Fruit fly (Drosophila melanogaster) whole organism, embryonic: ENCODE data around the gene Smu1.
A peak's percentile ranks its signal among the peaks of the same experiment; 100 is the strongest.

ENCODE experiments used
- Ada2b ChIP-seq: fragments of 200-800 bp; sonication (Bioruptor generic); IDR thresholded peaks from 2 replicates; pipeline ENCODE4 v1.3.6; 2022; ENCODE audit warnings: missing biosample characterization, missing genetic modification characterization
- Antp ChIP-seq: fragments of 200-800 bp; sonication (Bioruptor generic); optimal IDR thresholded peaks from 3 replicates; lab custom pipeline; 2016; ENCODE audit warnings: missing biosample characterization, missing genetic modification characterization
- Bgb ChIP-seq: fragments of 200-800 bp; sonication (Bioruptor generic); IDR thresholded peaks from 2 replicates; pipeline ENCODE4 v1.3.6; 2022; ENCODE audit warnings: missing biosample characterization, missing genetic modification characterization; ENCODE audit not compliant: partially characterized antibody
- CG11085 ChIP-seq: fragments of 200-800 bp; sonication (Bioruptor generic); IDR thresholded peaks from 2 replicates; pipeline ENCODE4 v1.3.6; 2022; ENCODE audit warnings: missing biosample characterization, missing genetic modification characterization
- CG11398 ChIP-seq: fragments of 200-800 bp; sonication (Bioruptor generic); optimal IDR thresholded peaks from 2 replicates; lab custom pipeline; 2016; ENCODE audit warnings: missing biosample characterization, missing genetic modification characterization
- CG12391 ChIP-seq: fragments of 200-800 bp; sonication (Bioruptor generic); optimal IDR thresholded peaks from 3 replicates; lab custom pipeline; 2018; ENCODE audit warnings: missing biosample characterization, mild to moderate bottlenecking, missing genetic modification characterization, moderate library complexity
- CG12659 ChIP-seq: fragments of 200-800 bp; sonication (Bioruptor generic); optimal IDR thresholded peaks from 3 replicates; lab custom pipeline; 2017; ENCODE audit warnings: mild to moderate bottlenecking, missing biosample characterization, missing genetic modification reagents, missing genetic modification characterization
- CG13287 ChIP-seq: fragments of 200-800 bp; sonication (Bioruptor generic); IDR thresholded peaks from 2 replicates; pipeline ENCODE4 v1.3.6; 2022; ENCODE audit warnings: missing biosample characterization, missing genetic modification characterization; ENCODE audit not compliant: partially characterized antibody
- CG14710 ChIP-seq: fragments of 200-800 bp; sonication (Bioruptor generic); optimal IDR thresholded peaks from 3 replicates; lab custom pipeline; 2019; ENCODE audit warnings: missing biosample characterization, mild to moderate bottlenecking, missing genetic modification characterization, moderate library complexity
- CG18476 ChIP-seq: fragments of 200-800 bp; sonication (Bioruptor generic); optimal IDR thresholded peaks from 2 replicates; lab custom pipeline; 2016; ENCODE audit warnings: missing biosample characterization, mild to moderate bottlenecking, missing genetic modification characterization
- CG2875 ChIP-seq: fragments of 200-800 bp; sonication (Bioruptor generic); optimal IDR thresholded peaks from 2 replicates; lab custom pipeline; 2017; ENCODE audit warnings: missing biosample characterization, mild to moderate bottlenecking, missing genetic modification characterization, missing genetic modification reagents
- CG3995 ChIP-seq: fragments of 200-800 bp; sonication (Bioruptor generic); optimal IDR thresholded peaks from 3 replicates; lab custom pipeline; 2016; ENCODE audit warnings: missing biosample characterization, missing genetic modification characterization
- CG6791 ChIP-seq: fragments of 200-800 bp; sonication (Bioruptor generic); IDR thresholded peaks from 3 replicates; pipeline ENCODE4 v1.3.6; 2022; ENCODE audit warnings: missing biosample characterization, missing genetic modification characterization; ENCODE audit not compliant: partially characterized antibody
- CG7839 ChIP-seq: fragments of 200-800 bp; sonication (Bioruptor generic); optimal IDR thresholded peaks from 3 replicates; lab custom pipeline; 2018; ENCODE audit warnings: missing biosample characterization, mild to moderate bottlenecking, missing genetic modification characterization, moderate library complexity
- CG7928 ChIP-seq: fragments of 200-800 bp; sonication (Bioruptor generic); optimal IDR thresholded peaks from 2 replicates; lab custom pipeline; 2017; ENCODE audit warnings: missing biosample characterization, mild to moderate bottlenecking, missing genetic modification characterization
- CTCF ChIP-seq: fragments of 200-800 bp; sonication (Bioruptor generic); optimal IDR thresholded peaks from 2 replicates; lab custom pipeline; 2017; ENCODE audit warnings: missing biosample characterization, mild to moderate bottlenecking, missing genetic modification characterization, moderate library complexity
- Dll ChIP-seq: fragments of 200-800 bp; sonication (Bioruptor generic); IDR thresholded peaks from 4 replicates; pipeline ENCODE4 v1.3.6; 2022; ENCODE audit warnings: missing biosample characterization, missing genetic modification characterization; ENCODE audit not compliant: partially characterized antibody
- Doc2 ChIP-seq: fragments of 200-800 bp; sonication (Bioruptor generic); IDR thresholded peaks from 2 replicates; pipeline ENCODE4 v1.3.6; 2022; ENCODE audit warnings: missing biosample characterization, missing genetic modification characterization
- Drgx ChIP-seq: fragments of 200-800 bp; sonication (Bioruptor generic); IDR thresholded peaks from 2 replicates; pipeline ENCODE4 v1.3.6; 2022; ENCODE audit warnings: missing biosample characterization, missing genetic modification characterization
- E2f1 ChIP-seq: fragments of 200-800 bp; sonication (Bioruptor generic); IDR thresholded peaks from 2 replicates; pipeline ENCODE4 v1.3.6; 2022; ENCODE audit warnings: missing biosample characterization, missing genetic modification characterization
- E2f2 ChIP-seq: fragments of 200-800 bp; sonication (Bioruptor generic); IDR thresholded peaks from 2 replicates; pipeline ENCODE4 v1.3.6; 2022; ENCODE audit warnings: missing biosample characterization, missing genetic modification characterization
- MBD-R2 ChIP-seq: fragments of 200-800 bp; sonication (Bioruptor generic); IDR thresholded peaks from 2 replicates; pipeline ENCODE4 v1.3.6; 2022; ENCODE audit warnings: missing biosample characterization, missing genetic modification characterization
- Max ChIP-seq: fragments of 200-800 bp; sonication (Bioruptor generic); optimal IDR thresholded peaks from 2 replicates; lab custom pipeline; 2016; ENCODE audit warnings: missing biosample characterization, mild to moderate bottlenecking, missing genetic modification characterization
- Med ChIP-seq: fragments of 200-800 bp; sonication (Bioruptor generic); peaks from one replicate; lab custom pipeline; 2016; ENCODE audit warnings: missing biosample characterization, missing genetic modification characterization, mild to moderate bottlenecking, inconsistent platforms, moderate library complexity
- Meics ChIP-seq: fragments of 200-800 bp; sonication (Bioruptor generic); optimal IDR thresholded peaks from 2 replicates; lab custom pipeline; 2017; ENCODE audit warnings: missing biosample characterization, mild to moderate bottlenecking, missing genetic modification characterization
- NC2α ChIP-seq: fragments of 200-800 bp; sonication (Bioruptor generic); optimal IDR thresholded peaks from 2 replicates; lab custom pipeline; 2016; ENCODE audit warnings: missing biosample characterization, missing genetic modification characterization
- NFAT ChIP-seq: fragments of 200-800 bp; sonication (Bioruptor generic); IDR thresholded peaks from 2 replicates; pipeline ENCODE4 v1.3.6; 2022; ENCODE audit warnings: missing biosample characterization, missing genetic modification characterization
- Oaz ChIP-seq: fragments of 200-800 bp; sonication (Bioruptor generic); IDR thresholded peaks from 2 replicates; pipeline ENCODE4 v1.3.6; 2022; ENCODE audit warnings: missing biosample characterization, missing genetic modification characterization
- Opbp ChIP-seq: fragments of 200-800 bp; sonication (Bioruptor generic); IDR thresholded peaks from 3 replicates; pipeline ENCODE4 v1.3.6; 2022; ENCODE audit warnings: missing biosample characterization, missing genetic modification characterization; ENCODE audit not compliant: partially characterized antibody
- Rx ChIP-seq: fragments of 200-800 bp; sonication (Bioruptor generic); IDR thresholded peaks from 2 replicates; pipeline ENCODE4 v1.3.6; 2022; ENCODE audit warnings: missing biosample characterization, missing genetic modification characterization
- Xbp1 ChIP-seq: fragments of 200-800 bp; sonication (Bioruptor generic); optimal IDR thresholded peaks from 3 replicates; lab custom pipeline; 2016; ENCODE audit warnings: missing biosample characterization, mild to moderate bottlenecking, missing genetic modification characterization
- YL-1 ChIP-seq: fragments of 200-800 bp; sonication (Bioruptor generic); optimal IDR thresholded peaks from 3 replicates; lab custom pipeline; 2017; ENCODE audit warnings: missing biosample characterization, mild to moderate bottlenecking, missing genetic modification characterization
- amos ChIP-seq: fragments of 200-800 bp; sonication (Bioruptor generic); IDR thresholded peaks from 2 replicates; pipeline ENCODE4 v1.3.6; 2022; ENCODE audit warnings: missing biosample characterization, missing genetic modification characterization; ENCODE audit not compliant: partially characterized antibody
- ase ChIP-seq: fragments of 200-800 bp; sonication (Bioruptor generic); IDR thresholded peaks from 3 replicates; pipeline ENCODE4 v1.3.6; 2022; ENCODE audit warnings: missing biosample characterization, missing genetic modification characterization
- ash1 ChIP-seq: fragments of 200-800 bp; sonication (Bioruptor generic); optimal IDR thresholded peaks from 2 replicates; lab custom pipeline; 2018; ENCODE audit warnings: missing biosample characterization, mild to moderate bottlenecking, missing genetic modification characterization
- btn ChIP-seq: fragments of 200-800 bp; sonication (Bioruptor generic); optimal IDR thresholded peaks from 2 replicates; lab custom pipeline; 2016; ENCODE audit warnings: missing biosample characterization, missing genetic modification characterization
- cg ChIP-seq: fragments of 200-800 bp; sonication (Bioruptor generic); optimal IDR thresholded peaks from 3 replicates; lab custom pipeline; 2019; ENCODE audit warnings: missing biosample characterization, mild to moderate bottlenecking, missing genetic modification characterization, moderate library complexity
- fd3F ChIP-seq: fragments of 200-800 bp; sonication (Bioruptor generic); optimal IDR thresholded peaks from 2 replicates; lab custom pipeline; 2018; ENCODE audit warnings: missing biosample characterization, mild to moderate bottlenecking, missing genetic modification characterization, moderate library complexity
- gsb-n ChIP-seq: fragments of 200-800 bp; sonication (Bioruptor generic); optimal IDR thresholded peaks from 3 replicates; lab custom pipeline; 2018; ENCODE audit warnings: missing biosample characterization, mild to moderate bottlenecking, missing genetic modification characterization
- insv ChIP-seq, 2 experiments: fragments of 200-800 bp; sonication (Bioruptor generic); optimal IDR thresholded peaks; 3 replicates each; lab custom pipeline; 2016 to 2018; ENCODE audit warnings: missing biosample characterization in 2 of 2, missing genetic modification characterization in 2 of 2
- nau ChIP-seq: fragments of 200-800 bp; sonication (Bioruptor generic); optimal IDR thresholded peaks from 3 replicates; lab custom pipeline; 2017; ENCODE audit warnings: missing biosample characterization, mild to moderate bottlenecking, missing genetic modification characterization, missing genetic modification reagents
- nerfin-2 ChIP-seq: fragments of 200-800 bp; sonication (Bioruptor generic); IDR thresholded peaks from 2 replicates; pipeline ENCODE4 v1.3.6; 2022; ENCODE audit warnings: missing biosample characterization, missing genetic modification characterization; ENCODE audit not compliant: partially characterized antibody
- onecut ChIP-seq: fragments of 200-800 bp; sonication (Bioruptor generic); IDR thresholded peaks from 2 replicates; pipeline ENCODE4 v1.3.6; 2022; ENCODE audit warnings: missing biosample characterization, missing genetic modification characterization
- org-1 ChIP-seq: fragments of 200-800 bp; sonication (Bioruptor generic); optimal IDR thresholded peaks from 2 replicates; lab custom pipeline; 2017; ENCODE audit warnings: missing biosample characterization, missing genetic modification characterization
- pb ChIP-seq: fragments of 200-800 bp; sonication (Bioruptor generic); optimal IDR thresholded peaks from 3 replicates; lab custom pipeline; 2016; ENCODE audit warnings: missing biosample characterization, missing genetic modification characterization
- sqz ChIP-seq: fragments of 200-800 bp; sonication (Bioruptor generic); optimal IDR thresholded peaks from 3 replicates; lab custom pipeline; 2018; ENCODE audit warnings: missing biosample characterization, mild to moderate bottlenecking, missing genetic modification characterization
- stwl ChIP-seq: fragments of 200-800 bp; sonication (Bioruptor generic); optimal IDR thresholded peaks from 3 replicates; lab custom pipeline; 2018; ENCODE audit warnings: missing biosample characterization, mild to moderate bottlenecking, missing genetic modification characterization, moderate library complexity
- trem ChIP-seq: fragments of 200-800 bp; optimal IDR thresholded peaks from 3 replicates; lab custom pipeline; 2019; ENCODE audit warnings: missing biosample characterization, mild to moderate bottlenecking, missing genetic modification characterization, moderate library complexity
- vfl ChIP-seq: fragments of 200-800 bp; sonication (Bioruptor generic); optimal IDR thresholded peaks from 2 replicates; lab custom pipeline; 2016; ENCODE audit warnings: missing biosample characterization, missing genetic modification characterization
- zen ChIP-seq: fragments of 200-800 bp; sonication (Bioruptor generic); optimal IDR thresholded peaks from 3 replicates; lab custom pipeline; 2018; ENCODE audit warnings: missing biosample characterization, mild to moderate bottlenecking, missing genetic modification characterization, moderate library complexity

Smu1 gene

DNA sequence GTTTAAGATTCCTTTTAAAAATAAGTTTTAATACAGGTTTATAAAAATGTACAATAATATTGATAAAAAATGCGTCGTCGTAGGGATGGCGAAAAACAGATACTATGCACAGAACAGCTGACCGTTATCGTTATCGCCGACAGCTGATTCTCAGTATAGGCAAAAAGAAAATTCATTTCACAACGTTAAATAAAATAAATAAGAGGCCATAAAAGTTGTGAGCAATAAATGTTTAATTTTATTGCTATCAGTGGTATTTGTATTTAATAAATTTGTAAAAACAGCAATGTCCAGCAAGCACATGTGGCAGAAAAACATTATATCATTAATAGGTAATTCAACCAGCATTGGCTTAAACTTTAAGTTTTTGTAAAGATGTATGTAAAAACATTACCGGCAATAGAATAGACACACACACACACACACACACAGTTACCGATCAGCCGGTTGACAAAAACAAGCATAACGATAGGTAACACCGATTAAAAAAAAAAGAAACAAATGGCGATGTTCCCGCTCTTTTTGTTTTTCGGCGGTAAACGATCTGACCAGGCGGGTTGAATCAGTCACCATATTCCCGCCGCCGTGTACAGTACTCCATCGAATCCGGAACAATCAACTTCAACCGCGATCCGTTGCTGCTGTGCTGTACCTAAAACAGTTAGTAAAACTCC lies at the start of gene Smu1, which contains the start of gene dnk:
Smu1 (minus strand) TSS at position 462 of the 674 bp plus-strand sequence.
dnk (plus strand) TSS at position 133 of the 674 bp plus-strand sequence.
- TF ChIP-seq Antp (GFP tag; lab: Kevin White, UChicago) (no peak), gsb-n (tag; lab: Kevin White, UChicago) (no peak), CG11085 (GFP tag; lab: Robert Waterston, UW) (no peak), YL-1 (GFP tag; lab: Kevin White, UChicago) (peak; percentile 25), Med (GFP tag; lab: Kevin White, UChicago) (peak; percentile 28), Rx (no peak), CG7928 (GFP tag; lab: Kevin White, UChicago) (peak; percentile 90), E2f1 (GFP tag; lab: Robert Waterston, UW) (peak; percentile 56; the same call in 1 of the 2 replicates), onecut (peak; percentile 13; the same call in 1 of the 2 replicates), NFAT (GFP tag; lab: Robert Waterston, UW) (no peak), Oaz (GFP tag; lab: Robert Waterston, UW) (no peak), CG18476 (GFP tag; lab: Kevin White, UChicago) (no peak), CG7839 (tag; lab: Kevin White, UChicago) (no peak), Doc2 (no peak), Dll (GFP tag; lab: Robert Waterston, UW) (peak; percentile 60; the same call in 3 of the 4 replicates), CG3995 (GFP tag; lab: Kevin White, UChicago) (peak; percentile 34), NC2α (GFP tag; lab: Kevin White, UChicago) (no peak), ase (GFP tag; lab: Robert Waterston, UW) (no peak), amos (GFP tag; lab: Robert Waterston, UW) (peak; percentile 57), Meics (GFP tag; lab: Kevin White, UChicago) (no peak), CG13287 (peak; percentile 56), MBD-R2 (peak; percentile 66), Drgx (GFP tag; lab: Robert Waterston, UW) (peak; percentile 42; the same call in 1 of the 2 replicates), fd3F (GFP tag; lab: Kevin White, UChicago) (no peak), org-1 (no peak), CTCF (GFP tag; lab: Kevin White, UChicago) (no peak), CG14710 (tag; lab: Kevin White, UChicago) (peak; percentile 37), CG6791 (GFP tag; lab: Robert Waterston, UW) (peak; percentile 43; the same call in 1 of the 3 replicates), pb (no peak), Bgb (peak; percentile 37; the same call in 1 of the 2 replicates), zen (peak; percentile 14), sqz (GFP tag; lab: Kevin White, UChicago) (peak; percentile 65), Ada2b (GFP tag; lab: Robert Waterston, UW) (no peak), nerfin-2 (GFP tag; lab: Robert Waterston, UW) (no peak), vfl (GFP tag; lab: Kevin White, UChicago) (no peak), ash1 (GFP tag; lab: Kevin White, UChicago) (no peak), E2f2 (peak; percentile 49), nau (GFP tag; lab: Kevin White, UChicago) (no peak), Max (GFP tag; lab: Kevin White, UChicago) (peak; percentile 49), CG12391 (peak; percentile 36), trem (tag; lab: Kevin White, UChicago) (peak; percentile 45), Opbp (GFP tag; lab: Robert Waterston, UW) (peak; percentile 18; the same call in 1 of the 3 replicates), btn (no peak), CG11398 (GFP tag; lab: Kevin White, UChicago) (no peak), CG12659 (GFP tag; lab: Kevin White, UChicago) (peak; percentile 51), CG2875 (GFP tag; lab: Kevin White, UChicago) (no peak), stwl (tag; lab: Kevin White, UChicago) (peak; percentile 25), insv (GFP tag; optimal IDR thresholded peaks at IDR 0.05; lab: Kevin White, UChicago) (no peak), cg (GFP tag; lab: Kevin White, UChicago) (peak; percentile 71), Xbp1 (GFP tag; lab: Kevin White, UChicago) (no peak)
